Worm (Caenorhabditis elegans) whole organism, L3 larva: ENCODE data around the gene spp-13.

Source experiments
- aly-2 ChIP-seq: fragments of 150-350 bp; optimal IDR thresholded peaks from 2 replicates; lab custom pipeline; 2014; ENCODE audit warnings: missing biosample characterization, missing genetic modification characterization
- ceh-16 ChIP-seq: sonication (generic microtip); optimal IDR thresholded peaks from 2 replicates; lab custom pipeline; 2017; ENCODE audit warnings: missing biosample characterization, missing genetic modification characterization
- ceh-28 ChIP-seq: fragments of 150-350 bp; optimal IDR thresholded peaks from 2 replicates; lab custom pipeline; 2014; ENCODE audit warnings: missing biosample characterization, missing genetic modification reagents, missing genetic modification characterization
- ceh-82 ChIP-seq: fragments of 150-350 bp; optimal IDR thresholded peaks from 2 replicates; lab custom pipeline; 2014; ENCODE audit warnings: missing biosample characterization, missing genetic modification characterization
- egl-27 ChIP-seq: sonication (generic microtip); optimal IDR thresholded peaks from 4 replicates; lab custom pipeline; 2017; ENCODE audit warnings: missing biosample characterization, missing genetic modification reagents, missing genetic modification characterization
- egl-5 ChIP-seq: fragments of 150-350 bp; optimal IDR thresholded peaks from 2 replicates; lab custom pipeline; 2017; ENCODE audit warnings: missing biosample characterization, missing genetic modification reagents, missing genetic modification characterization, inconsistent platforms
- elt-1 ChIP-seq: fragments of 150-350 bp; optimal IDR thresholded peaks from 2 replicates; lab custom pipeline; 2014; ENCODE audit warnings: missing biosample characterization, missing genetic modification characterization
- elt-2 ChIP-seq: sonication (generic microtip); optimal IDR thresholded peaks from 2 replicates; lab custom pipeline; 2016; ENCODE audit warnings: missing genetic modification reagents, mild to moderate bottlenecking, missing genetic modification characterization, missing compliant biosample characterization
- elt-3 ChIP-seq, 3 experiments: fragments of 150-350 bp in 1 of 3; sonication (generic microtip) in 2 of 3; optimal IDR thresholded peaks; 2 replicates in 2 of 3; 4 replicates in 1 of 3; lab custom pipeline; 2014 to 2017; ENCODE audit warnings: missing biosample characterization in 3 of 3, missing genetic modification characterization in 3 of 3
- eor-1 ChIP-seq, 2 experiments: fragments of 150-350 bp; optimal IDR thresholded peaks; 2 replicates each; lab custom pipeline; 2014 to 2018; ENCODE audit warnings: missing biosample characterization in 2 of 2, missing genetic modification characterization in 2 of 2
- fkh-10 ChIP-seq: sonication (generic microtip); optimal IDR thresholded peaks from 2 replicates; lab custom pipeline; 2017; ENCODE audit warnings: missing biosample characterization, missing genetic modification reagents, missing genetic modification characterization
- fos-1 ChIP-seq: fragments of 150-350 bp; optimal IDR thresholded peaks from 2 replicates; lab custom pipeline; 2014; ENCODE audit warnings: missing biosample characterization, missing genetic modification characterization
- jun-1 ChIP-seq: fragments of 150-350 bp; optimal IDR thresholded peaks from 2 replicates; lab custom pipeline; 2014; ENCODE audit warnings: missing biosample characterization, missing genetic modification reagents, missing genetic modification characterization
- nfya-1 ChIP-seq: sonication (generic microtip); optimal IDR thresholded peaks from 2 replicates; lab custom pipeline; 2017; ENCODE audit warnings: missing genetic modification characterization, mild to moderate bottlenecking, missing compliant biosample characterization, antibody characterized with exemption, moderate library complexity; ENCODE audit not compliant: insufficient read depth
- nhr-11 ChIP-seq: fragments of 150-350 bp; optimal IDR thresholded peaks from 2 replicates; lab custom pipeline; 2014; ENCODE audit warnings: missing biosample characterization, missing genetic modification characterization
- nhr-12 ChIP-seq: fragments of 150-350 bp; optimal IDR thresholded peaks from 2 replicates; lab custom pipeline; 2014; ENCODE audit warnings: missing biosample characterization, missing genetic modification characterization
- nhr-23 ChIP-seq: fragments of 150-350 bp; optimal IDR thresholded peaks from 2 replicates; lab custom pipeline; 2014; ENCODE audit warnings: missing biosample characterization, missing genetic modification reagents, missing genetic modification characterization
- nhr-28 ChIP-seq: fragments of 150-350 bp; optimal IDR thresholded peaks from 2 replicates; lab custom pipeline; 2014; ENCODE audit warnings: missing biosample characterization, missing genetic modification characterization
- nhr-43 ChIP-seq: sonication (generic microtip); optimal IDR thresholded peaks from 2 replicates; lab custom pipeline; 2016; ENCODE audit warnings: mild to moderate bottlenecking, missing genetic modification characterization, missing compliant biosample characterization; ENCODE audit not compliant: poor library complexity, severe bottlenecking
- nhr-67 ChIP-seq: fragments of 150-350 bp; optimal IDR thresholded peaks from 2 replicates; lab custom pipeline; 2014; ENCODE audit warnings: missing biosample characterization, missing genetic modification characterization
- nhr-76 ChIP-seq: fragments of 150-350 bp; sonication (generic microtip); optimal IDR thresholded peaks from 5 replicates; lab custom pipeline; 2014; ENCODE audit warnings: missing biosample characterization, missing genetic modification characterization
- nhr-77 ChIP-seq: fragments of 150-350 bp; optimal IDR thresholded peaks from 2 replicates; lab custom pipeline; 2014; ENCODE audit warnings: missing biosample characterization, missing genetic modification characterization
- pha-4 ChIP-seq: fragments of 150-350 bp; optimal IDR thresholded peaks from 2 replicates; lab custom pipeline; 2014; ENCODE audit warnings: missing biosample characterization, missing genetic modification reagents, missing genetic modification characterization
- pqm-1 ChIP-seq: fragments of 150-350 bp; optimal IDR thresholded peaks from 2 replicates; lab custom pipeline; 2017; ENCODE audit warnings: missing biosample characterization, missing genetic modification characterization, inconsistent platforms
- sea-2 ChIP-seq: fragments of 150-350 bp; sonication (generic microtip); optimal IDR thresholded peaks from 4 replicates; lab custom pipeline; 2014; ENCODE audit warnings: missing biosample characterization, missing genetic modification reagents, missing genetic modification characterization
- snpc-4 ChIP-seq: fragments of 150-350 bp; optimal IDR thresholded peaks from 2 replicates; lab custom pipeline; 2014; ENCODE audit warnings: missing biosample characterization, missing genetic modification characterization
- tbx-2 ChIP-seq: sonication (generic microtip); optimal IDR thresholded peaks from 2 replicates; lab custom pipeline; 2016; ENCODE audit warnings: mild to moderate bottlenecking, missing genetic modification characterization, missing compliant biosample characterization
- ztf-11 ChIP-seq: fragments of 150-350 bp; optimal IDR thresholded peaks from 2 replicates; lab custom pipeline; 2014; ENCODE audit warnings: missing biosample characterization, missing genetic modification characterization
- ztf-4 ChIP-seq: fragments of 150-350 bp; optimal IDR thresholded peaks from 2 replicates; lab custom pipeline; 2014; ENCODE audit warnings: missing biosample characterization, missing genetic modification characterization

spp-13 gene

ce11 chrX:8418382-8418781 is at the start of gene spp-13:
Gene spp-13, minus strand, starts transcription at chrX:8418524.
- peak; percentile 92 for TF ChIP-seq nhr-23 (tag; lab: Kevin White, UChicago)
- no peak for TF ChIP-seq elt-1
- no peak for TF ChIP-seq ceh-16 (tag; lab: Kevin White, UChicago)
- no peak for TF ChIP-seq nhr-76 (tag; lab: Kevin White, UChicago)
- no peak for TF ChIP-seq egl-5
- no peak for TF ChIP-seq egl-27
- no peak for TF ChIP-seq nhr-28
- TF ChIP-seq nhr-43 (tag; lab: Kevin White, UChicago), result peak; percentile 70

- TF ChIP-seq ceh-28 (tag; lab: Kevin White, UChicago) (no peak), fkh-10 (no peak), nhr-12 (tag; lab: Kevin White, UChicago) (no peak), nhr-23 (tag; lab: Kevin White, UChicago) (peak; percentile 12)
Measured at ce11 chrX:8463889-8464444, 45.6 kb upstream of the spp-13 start.

- TF ChIP-seq elt-2 (tag; lab: Kevin White, UChicago) (peak; percentile 66), sea-2 (GFP tag; lab: Kevin White, UChicago) (no peak), pha-4 (tag; lab: Kevin White, UChicago) (no peak), pqm-1 (tag; lab: Kevin White, UChicago) (peak; percentile 64), egl-27 (no peak), nfya-1 (tag; lab: Kevin White, UChicago) (no peak)
Measured at ce11 chrX:8463085-8463645, 44.8 kb upstream of the spp-13 start, which contains the start of gene F16F9.4. Gene F16F9.4, minus strand, starts transcription at chrX:8463360.

- TF ChIP-seq jun-1 (tag; lab: Kevin White, UChicago) (no peak), nhr-12 (tag; lab: Kevin White, UChicago) (no peak), ztf-4 (no peak), fos-1 (tag; lab: Kevin White, UChicago) (no peak), eor-1 (tag; optimal IDR thresholded peaks at IDR 0.05; lab: Kevin White, UChicago) (no peak), elt-1 (no peak)
- TF ChIP-seq, all 47 proteins: peak for 0
Measured at ce11 chrX:8460958-8461357, 42.6 kb upstream of the spp-13 start.

- TF ChIP-seq elt-3 (tag; optimal IDR thresholded peaks at IDR 0.05; lab: Kevin White, UChicago) (no peak), ceh-16 (tag; lab: Kevin White, UChicago) (no peak), egl-27 (no peak), pqm-1 (tag; lab: Kevin White, UChicago) (no peak), nhr-77 (tag; lab: Kevin White, UChicago) (no peak), nhr-23 (tag; lab: Kevin White, UChicago) (no peak), ztf-11 (no peak), aly-2 (tag; lab: Kevin White, UChicago) (no peak), elt-1 (no peak), nfya-1 (tag; lab: Kevin White, UChicago) (no peak), nhr-43 (tag; lab: Kevin White, UChicago) (no peak), egl-5 (no peak), ceh-82 (tag; lab: Kevin White, UChicago) (no peak), nhr-76 (tag; lab: Kevin White, UChicago) (no peak), nhr-67 (tag; lab: Kevin White, UChicago) (no peak), snpc-4 (no peak), tbx-2 (no peak), nhr-11 (tag; lab: Kevin White, UChicago) (no peak), nhr-28 (no peak)
- TF ChIP-seq, all 47 proteins: peak for 0
Measured at ce11 chrX:8459789-8460188, 41.5 kb upstream of the spp-13 start.

- TF ChIP-seq nhr-43 (tag; lab: Kevin White, UChicago), result no peak
- TF ChIP-seq pqm-1 (tag; lab: Kevin White, UChicago), result no peak
Measured at ce11 chrX:8457314-8457713, 39.0 kb upstream of the spp-13 start, which contains the start of gene F16F9.3. Gene F16F9.3, plus strand, starts transcription at chrX:8457614.
